Fruit fly (Drosophila melanogaster) whole organism, embryonic: ENCODE results near the gene Rab40.
A peak's percentile ranks its signal among the peaks of the same experiment; 100 is the strongest.

Source experiments
- Aef1 ChIP-seq: fragments of 200-800 bp; sonication (Bioruptor generic); IDR thresholded peaks from 3 replicates; pipeline ENCODE4 v1.3.6; 2022; ENCODE audit warnings: missing biosample characterization, missing genetic modification characterization
- Blimp-1 ChIP-seq: fragments of 200-800 bp; sonication (Bioruptor generic); optimal IDR thresholded peaks from 3 replicates; lab custom pipeline; 2018; ENCODE audit warnings: missing biosample characterization, missing genetic modification characterization, mild to moderate bottlenecking, moderate library complexity, missing genetic modification reagents
- CG10267 ChIP-seq: fragments of 200-800 bp; sonication (Bioruptor generic); optimal IDR thresholded peaks from 2 replicates; lab custom pipeline; 2018; ENCODE audit warnings: missing biosample characterization, mild to moderate bottlenecking, missing genetic modification characterization, moderate library complexity
- CG10366 ChIP-seq: fragments of 200-800 bp; sonication (Bioruptor generic); IDR thresholded peaks from 2 replicates; pipeline ENCODE4 v1.3.6; 2022; ENCODE audit warnings: missing biosample characterization, missing genetic modification characterization
- CG10654 ChIP-seq: fragments of 200-800 bp; sonication (Bioruptor generic); optimal IDR thresholded peaks from 2 replicates; lab custom pipeline; 2016; ENCODE audit warnings: missing biosample characterization, missing genetic modification characterization
- CG10959 ChIP-seq: fragments of 200-800 bp; sonication (Bioruptor generic); IDR thresholded peaks from 2 replicates; pipeline ENCODE4 v1.3.6; 2022; ENCODE audit warnings: missing biosample characterization, missing genetic modification characterization
- CG11695 ChIP-seq: fragments of 200-800 bp; sonication (Bioruptor generic); IDR thresholded peaks from 3 replicates; pipeline ENCODE4 v1.3.6; 2022; ENCODE audit warnings: missing biosample characterization, missing genetic modification characterization
- CG12071 ChIP-seq: fragments of 200-800 bp; sonication (Bioruptor generic); optimal IDR thresholded peaks from 3 replicates; lab custom pipeline; 2018; ENCODE audit warnings: missing biosample characterization, mild to moderate bottlenecking, missing genetic modification characterization
- CG12104 ChIP-seq: fragments of 200-800 bp; sonication (Bioruptor generic); optimal IDR thresholded peaks from 3 replicates; lab custom pipeline; 2016; ENCODE audit warnings: missing biosample characterization, missing genetic modification characterization
- CG12155 ChIP-seq: fragments of 200-800 bp; sonication (Bioruptor generic); optimal IDR thresholded peaks from 3 replicates; lab custom pipeline; 2016; ENCODE audit warnings: missing biosample characterization, missing genetic modification characterization
- CG12659 ChIP-seq: fragments of 200-800 bp; sonication (Bioruptor generic); optimal IDR thresholded peaks from 3 replicates; lab custom pipeline; 2017; ENCODE audit warnings: mild to moderate bottlenecking, missing biosample characterization, missing genetic modification reagents, missing genetic modification characterization
- CG13624 ChIP-seq: fragments of 200-800 bp; sonication (Bioruptor generic); optimal IDR thresholded peaks from 2 replicates; lab custom pipeline; 2016; ENCODE audit warnings: missing biosample characterization, missing genetic modification characterization
- CG14050 ChIP-seq: fragments of 200-800 bp; sonication (Bioruptor generic); IDR thresholded peaks from 3 replicates; pipeline ENCODE4 v1.3.6; 2022; ENCODE audit warnings: missing biosample characterization, missing genetic modification characterization
- CG14441 ChIP-seq: fragments of 200-800 bp; sonication (Bioruptor generic); IDR thresholded peaks from 2 replicates; pipeline ENCODE4 v1.3.6; 2022; ENCODE audit warnings: missing biosample characterization, missing genetic modification characterization
- CG14667 ChIP-seq: fragments of 200-800 bp; sonication (Bioruptor generic); IDR thresholded peaks from 2 replicates; pipeline ENCODE4 v1.3.6; 2022; ENCODE audit warnings: missing biosample characterization, missing genetic modification characterization
- CG16813 ChIP-seq: fragments of 200-800 bp; sonication (Bioruptor generic); IDR thresholded peaks from 3 replicates; pipeline ENCODE4 v1.3.6; 2022; ENCODE audit warnings: missing biosample characterization, missing genetic modification characterization; ENCODE audit not compliant: partially characterized antibody
- CG17328 ChIP-seq: fragments of 200-800 bp; sonication (Bioruptor generic); IDR thresholded peaks from 2 replicates; pipeline ENCODE4 v1.3.6; 2022; ENCODE audit warnings: missing biosample characterization, missing genetic modification characterization
- CG17612 ChIP-seq: fragments of 200-800 bp; sonication (Bioruptor generic); IDR thresholded peaks from 2 replicates; pipeline ENCODE4 v1.3.6; 2022; ENCODE audit warnings: missing biosample characterization, missing genetic modification characterization
- CG3407 ChIP-seq: fragments of 200-800 bp; sonication (Bioruptor generic); optimal IDR thresholded peaks from 2 replicates; lab custom pipeline; 2018; ENCODE audit warnings: missing biosample characterization, mild to moderate bottlenecking, missing genetic modification characterization
- CG4424 ChIP-seq: fragments of 200-800 bp; sonication (Bioruptor generic); optimal IDR thresholded peaks from 3 replicates; lab custom pipeline; 2016; ENCODE audit warnings: missing biosample characterization, missing genetic modification characterization
- CG4730 ChIP-seq: fragments of 200-800 bp; sonication (Bioruptor generic); IDR thresholded peaks from 2 replicates; pipeline ENCODE4 v1.3.6; 2022; ENCODE audit warnings: missing biosample characterization, missing genetic modification characterization
- CG5180 ChIP-seq: fragments of 200-800 bp; sonication (Bioruptor generic); optimal IDR thresholded peaks from 3 replicates; lab custom pipeline; 2017; ENCODE audit warnings: missing biosample characterization, missing genetic modification characterization, mild to moderate bottlenecking, moderate library complexity, missing genetic modification reagents
- CG6683 ChIP-seq: fragments of 200-800 bp; sonication (Bioruptor generic); optimal IDR thresholded peaks from 2 replicates; lab custom pipeline; 2017; ENCODE audit warnings: missing biosample characterization, mild to moderate bottlenecking, missing genetic modification characterization, missing genetic modification reagents
- CG7745 ChIP-seq: fragments of 200-800 bp; sonication (Bioruptor generic); optimal IDR thresholded peaks from 2 replicates; lab custom pipeline; 2018; ENCODE audit warnings: missing biosample characterization, mild to moderate bottlenecking, missing genetic modification characterization, moderate library complexity
- CG8388 ChIP-seq: fragments of 200-800 bp; sonication (Bioruptor generic); optimal IDR thresholded peaks from 2 replicates; lab custom pipeline; 2019; ENCODE audit warnings: missing biosample characterization, mild to moderate bottlenecking, missing genetic modification characterization, moderate library complexity
- CG9727 ChIP-seq: fragments of 200-800 bp; sonication (Bioruptor generic); optimal IDR thresholded peaks from 3 replicates; lab custom pipeline; 2017; ENCODE audit warnings: missing biosample characterization, mild to moderate bottlenecking, missing genetic modification characterization
- CHES-1-like ChIP-seq: fragments of 200-800 bp; sonication (Bioruptor generic); optimal IDR thresholded peaks from 2 replicates; lab custom pipeline; 2016; ENCODE audit warnings: missing biosample characterization, missing genetic modification characterization
- Fer3 ChIP-seq: fragments of 200-800 bp; sonication (Bioruptor generic); optimal IDR thresholded peaks from 2 replicates; lab custom pipeline; 2018; ENCODE audit warnings: missing biosample characterization, mild to moderate bottlenecking, missing genetic modification characterization, moderate library complexity
- HLH3B ChIP-seq: fragments of 200-800 bp; sonication (Bioruptor generic); IDR thresholded peaks from 2 replicates; pipeline ENCODE4 v1.3.6; 2022; ENCODE audit warnings: missing biosample characterization, missing genetic modification characterization
- Hr3 ChIP-seq: fragments of 200-800 bp; sonication (Bioruptor generic); optimal IDR thresholded peaks from 3 replicates; lab custom pipeline; 2016; ENCODE audit warnings: missing biosample characterization, missing genetic modification characterization
- NC2β ChIP-seq: fragments of 200-800 bp; sonication (Bioruptor generic); optimal IDR thresholded peaks from 2 replicates; lab custom pipeline; 2016; ENCODE audit warnings: missing biosample characterization, missing genetic modification characterization
- Oli ChIP-seq: fragments of 200-800 bp; sonication (Bioruptor generic); optimal IDR thresholded peaks from 2 replicates; lab custom pipeline; 2018; ENCODE audit warnings: missing biosample characterization, mild to moderate bottlenecking, missing genetic modification characterization, moderate library complexity
- Poxn ChIP-seq: fragments of 200-800 bp; sonication (Bioruptor generic); IDR thresholded peaks from 2 replicates; pipeline ENCODE4 v1.3.6; 2022; ENCODE audit warnings: missing biosample characterization, missing genetic modification characterization
- Rx ChIP-seq: fragments of 200-800 bp; sonication (Bioruptor generic); IDR thresholded peaks from 2 replicates; pipeline ENCODE4 v1.3.6; 2022; ENCODE audit warnings: missing biosample characterization, missing genetic modification characterization
- Ssrp ChIP-seq: fragments of 200-800 bp; sonication (Bioruptor generic); optimal IDR thresholded peaks from 2 replicates; lab custom pipeline; 2018; ENCODE audit warnings: missing biosample characterization, mild to moderate bottlenecking, missing genetic modification characterization, moderate library complexity
- Stat92E ChIP-seq, 3 experiments: fragments of >200 bp in 2 of 3; fragments of 200-800 bp in 1 of 3; sonication (Bioruptor generic) in 1 of 3; optimal IDR thresholded peaks; 2 replicates each; lab custom pipeline; 2017 to 2019; ENCODE audit warnings: missing biosample characterization in 3 of 3, missing genetic modification characterization in 3 of 3, mild to moderate bottlenecking in 1 of 3, moderate library complexity in 1 of 3
- ac ChIP-seq: fragments of 200-800 bp; sonication (Bioruptor generic); optimal IDR thresholded peaks from 3 replicates; lab custom pipeline; 2017; ENCODE audit warnings: missing biosample characterization, mild to moderate bottlenecking, missing genetic modification characterization
- bab2 ChIP-seq: fragments of 200-800 bp; sonication (Bioruptor generic); optimal IDR thresholded peaks from 2 replicates; lab custom pipeline; 2016; ENCODE audit warnings: missing biosample characterization, missing genetic modification characterization
- bbx ChIP-seq: fragments of 200-800 bp; sonication (Bioruptor generic); IDR thresholded peaks from 2 replicates; pipeline ENCODE4 v1.3.6; 2022; ENCODE audit warnings: missing biosample characterization, missing genetic modification characterization; ENCODE audit not compliant: partially characterized antibody
- cg ChIP-seq: fragments of 200-800 bp; sonication (Bioruptor generic); optimal IDR thresholded peaks from 3 replicates; lab custom pipeline; 2019; ENCODE audit warnings: missing biosample characterization, mild to moderate bottlenecking, missing genetic modification characterization, moderate library complexity
- cwo ChIP-seq: fragments of 200-800 bp; sonication (Bioruptor generic); optimal IDR thresholded peaks from 3 replicates; lab custom pipeline; 2017; ENCODE audit warnings: missing biosample characterization, missing genetic modification characterization, mild to moderate bottlenecking, moderate library complexity, missing genetic modification reagents
- esg ChIP-seq: fragments of 200-800 bp; sonication (Bioruptor generic); conservative IDR thresholded peaks from 2 replicates; pipeline ENCODE4 v1.3.6; 2022; ENCODE audit warnings: missing biosample characterization, missing genetic modification characterization
- fd64A ChIP-seq: fragments of 200-800 bp; sonication (Bioruptor generic); optimal IDR thresholded peaks from 3 replicates; lab custom pipeline; 2018; ENCODE audit warnings: missing biosample characterization, mild to moderate bottlenecking, missing genetic modification characterization
- gfzf ChIP-seq: fragments of 200-800 bp; sonication (Bioruptor generic); optimal IDR thresholded peaks from 2 replicates; lab custom pipeline; 2016; ENCODE audit warnings: missing biosample characterization, mild to moderate bottlenecking, missing genetic modification characterization, moderate library complexity
- ham ChIP-seq: fragments of 200-800 bp; sonication (Bioruptor generic); IDR thresholded peaks from 2 replicates; pipeline ENCODE4 v1.3.6; 2022; ENCODE audit warnings: missing biosample characterization, missing genetic modification characterization
- inv ChIP-seq: fragments of 200-800 bp; sonication (Bioruptor generic); IDR thresholded peaks from 2 replicates; pipeline ENCODE4 v1.3.6; 2022; ENCODE audit warnings: missing biosample characterization, missing genetic modification characterization; ENCODE audit not compliant: partially characterized antibody
- luna ChIP-seq: fragments of 200-800 bp; sonication (Bioruptor generic); optimal IDR thresholded peaks from 2 replicates; lab custom pipeline; 2016; ENCODE audit warnings: missing biosample characterization, missing genetic modification characterization
- peb ChIP-seq: fragments of 200-800 bp; sonication (Bioruptor generic); IDR thresholded peaks from 2 replicates; pipeline ENCODE4 v1.3.6; 2022; ENCODE audit warnings: missing biosample characterization, missing genetic modification characterization
- pita ChIP-seq: fragments of 200-800 bp; sonication (Bioruptor generic); optimal IDR thresholded peaks from 2 replicates; lab custom pipeline; 2017; ENCODE audit warnings: missing biosample characterization, mild to moderate bottlenecking, missing genetic modification characterization
- ro ChIP-seq: fragments of 200-800 bp; sonication (Bioruptor generic); IDR thresholded peaks from 2 replicates; pipeline ENCODE4 v1.3.6; 2022; ENCODE audit warnings: missing biosample characterization, missing genetic modification characterization

Gene Rab40

DNA sequence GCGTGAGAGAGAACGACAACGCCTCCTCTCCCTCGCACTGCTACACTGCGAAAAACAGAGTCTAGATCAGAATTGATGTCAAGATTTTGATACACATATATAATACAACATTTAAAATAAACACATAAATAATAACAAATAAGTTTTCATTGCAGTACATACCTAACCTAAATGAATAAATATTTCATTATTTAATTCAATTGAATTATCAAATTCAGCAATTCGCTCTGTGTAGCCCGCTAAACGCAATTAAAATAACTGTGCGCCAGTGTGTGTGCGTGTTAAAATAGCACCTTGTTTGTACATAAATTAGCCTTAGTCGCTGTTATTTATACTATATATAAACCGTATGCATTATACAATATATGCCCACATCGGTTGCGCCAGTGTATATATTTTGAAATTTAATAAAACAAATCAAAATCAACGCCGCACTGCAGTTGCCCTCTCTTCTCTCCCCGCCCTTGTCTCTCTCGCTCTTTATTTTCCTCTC lies 9.4 kb upstream of the Rab40 start (continued):
- TF ChIP-seq cwo (GFP tag; lab: Kevin White, UChicago) (peak; percentile 92), CG14441 (GFP tag; lab: Robert Waterston, UW) (peak; percentile 95), ro (GFP tag; lab: Robert Waterston, UW) (peak; percentile 84), CG14667 (GFP tag; lab: Robert Waterston, UW) (peak; percentile 89), CG17612 (GFP tag; lab: Robert Waterston, UW) (peak; percentile 88), inv (no peak), Fer3 (tag; lab: Kevin White, UChicago) (peak; percentile 96), CG3407 (GFP tag; lab: Kevin White, UChicago) (peak; percentile 83), CG14050 (GFP tag; lab: Robert Waterston, UW) (peak; percentile 90), Stat92E (GFP tag; optimal IDR thresholded peaks at IDR 0.05; lab: Kevin White, UChicago) (no peak), CG10959 (peak; percentile 82), CG8388 (GFP tag; lab: Kevin White, UChicago) (peak; percentile 89), CG12659 (GFP tag; lab: Kevin White, UChicago) (peak; percentile 97), CG11695 (GFP tag; lab: Robert Waterston, UW) (peak; percentile 95), bab2 (peak; percentile 66), cg (GFP tag; lab: Kevin White, UChicago) (peak; percentile 55), Blimp-1 (peak; percentile 87), CG17328 (GFP tag; lab: Robert Waterston, UW) (peak; percentile 93), Poxn (GFP tag; lab: Robert Waterston, UW) (peak; percentile 86), bbx (GFP tag; lab: Robert Waterston, UW) (no peak), CHES-1-like (GFP tag; lab: Kevin White, UChicago) (no peak), HLH3B (GFP tag; lab: Robert Waterston, UW) (peak; percentile 96), CG7745 (tag; lab: Kevin White, UChicago) (no peak), CG4730 (GFP tag; lab: Robert Waterston, UW) (peak; percentile 94), luna (GFP tag; lab: Kevin White, UChicago) (peak; percentile 23), CG10366 (peak; percentile 95), Rx (GFP tag; lab: Robert Waterston, UW) (peak; percentile 85), CG13624 (GFP tag; lab: Kevin White, UChicago) (peak; percentile 60), CG12155 (GFP tag; lab: Kevin White, UChicago) (peak; percentile 90), CG9727 (GFP tag; lab: Kevin White, UChicago) (peak; percentile 95), peb (peak; percentile 83), CG10267 (tag; lab: Kevin White, UChicago) (peak; percentile 86), Hr3 (peak; percentile 88), ac (GFP tag; lab: Kevin White, UChicago) (peak; percentile 55), CG12104 (GFP tag; lab: Kevin White, UChicago) (peak; percentile 89), CG5180 (GFP tag; lab: Kevin White, UChicago) (peak; percentile 85), gfzf (GFP tag; lab: Kevin White, UChicago) (no peak), CG4424 (GFP tag; lab: Kevin White, UChicago) (peak; percentile 91), CG16813 (GFP tag; lab: Robert Waterston, UW) (no peak), CG6683 (GFP tag; lab: Kevin White, UChicago) (peak; percentile 88), CG12071 (GFP tag; lab: Kevin White, UChicago) (peak; percentile 88), fd64A (GFP tag; lab: Kevin White, UChicago) (peak; percentile 73), NC2β (peak; percentile 38), Ssrp (tag; lab: Kevin White, UChicago) (peak; percentile 89), ham (peak; percentile 84), Aef1 (GFP tag; lab: Robert Waterston, UW) (peak; percentile 94), CG10654 (peak; percentile 88), esg (peak; percentile 94), pita (GFP tag; lab: Kevin White, UChicago) (no peak), Oli (tag; lab: Kevin White, UChicago) (peak; percentile 94)
